Worm (Caenorhabditis elegans): ENCODE data around the gene R08D7.4.

Gene R08D7.4

DNA sequence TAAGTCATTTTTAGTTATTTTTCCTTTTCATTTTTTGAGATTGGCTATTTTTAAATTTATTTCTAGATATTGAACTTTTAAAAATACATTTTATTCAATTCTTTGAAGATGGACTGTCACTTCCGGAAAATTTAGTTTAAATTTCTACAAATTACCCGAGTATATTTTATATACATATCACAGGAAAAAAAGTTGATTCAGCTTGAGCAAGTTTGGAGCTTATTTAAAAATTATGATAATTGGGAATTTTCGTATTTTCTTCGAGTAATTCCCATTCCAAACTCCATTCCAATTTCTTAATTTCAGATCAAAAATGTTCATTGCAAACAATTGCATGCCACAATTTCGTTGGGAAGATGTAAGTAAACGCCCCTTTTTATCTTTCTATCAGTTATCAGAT, 42.0 kb upstream of the R08D7.4 start, which contains the start of gene arrd-15:
arrd-15 (plus strand) TSS at position 301 of the 400 bp plus-strand sequence.
- TF ChIP-seq aha-1 (tag) (peak; percentile 51), pqm-1 (tag; optimal IDR thresholded peaks at IDR 0.05) (no peak)

DNA sequence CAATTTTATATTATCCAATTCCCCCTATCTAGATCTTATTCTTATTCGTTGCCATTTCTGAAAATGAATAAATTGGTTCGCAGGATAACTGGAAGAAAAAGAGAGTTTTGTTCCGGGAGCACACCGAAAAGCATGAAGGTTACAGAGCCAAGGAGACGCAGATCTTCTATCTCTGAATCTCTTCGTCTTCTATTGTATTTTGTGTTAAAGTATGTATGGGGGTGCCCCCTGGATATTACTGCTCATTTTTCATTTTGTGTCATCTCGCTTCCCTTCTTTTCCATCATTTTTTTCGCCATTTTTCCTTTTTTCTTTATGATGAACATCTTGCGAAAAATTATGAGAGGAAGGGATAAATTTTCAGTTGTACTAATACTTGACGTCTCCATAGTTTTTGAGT, 38.0 kb upstream of the R08D7.4 start:
- TF ChIP-seq set-16 (GFP tag; IDR thresholded peaks at IDR 0.05) = no peak
- TF ChIP-seq ZK337.2 (GFP tag; IDR thresholded peaks at IDR 0.05) = no peak
- TF ChIP-seq unc-62 (GFP tag; optimal IDR thresholded peaks at IDR 0.05 in 1 of 2) = peak in 1 of 2 experiments; percentile 72
- no peak for TF ChIP-seq unc-62 (tag; optimal IDR thresholded peaks at IDR 0.05)

DNA sequence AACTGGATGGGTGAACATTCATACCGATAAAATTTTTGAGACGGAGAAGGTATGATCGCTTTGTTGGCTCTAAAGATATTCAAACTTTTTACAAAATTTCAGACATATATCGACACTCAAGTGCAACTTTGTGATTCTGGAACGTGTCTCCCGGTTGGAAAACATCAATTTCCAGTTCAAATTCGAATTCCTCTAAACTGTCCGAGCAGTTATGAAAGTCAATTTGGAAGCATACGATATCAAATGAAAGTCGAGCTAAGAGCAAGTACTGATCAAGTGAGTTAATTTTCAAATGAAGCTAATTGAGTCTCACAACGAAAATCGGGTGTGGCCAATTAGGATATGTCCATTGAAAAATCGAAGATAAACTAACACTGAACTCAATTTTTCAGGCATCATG, 37.3 kb upstream of the R08D7.4 start:
- TF ChIP-seq dmd-8 (GFP tag; IDR thresholded peaks at IDR 0.05) = no peak
- TF ChIP-seq Y48G9A.11 (GFP tag; IDR thresholded peaks at IDR 0.05) = no peak
- TF ChIP-seq gei-8 (GFP tag; optimal IDR thresholded peaks at IDR 0.05) = no peak
- TF ChIP-seq aha-1 (tag) = no peak
- no peak for TF ChIP-seq mxl-3 (GFP tag; optimal IDR thresholded peaks at IDR 0.05)
- TF ChIP-seq T20F7.1 (GFP tag; optimal IDR thresholded peaks at IDR 0.05) = no peak
- TF ChIP-seq nhr-28 (tag; optimal IDR thresholded peaks at IDR 0.05) = no peak
- TF ChIP-seq ZK337.2 (GFP tag; IDR thresholded peaks at IDR 0.05) = no peak
- no peak for TF ChIP-seq nhr-102 (tag; optimal IDR thresholded peaks at IDR 0.05)
- no peak for TF ChIP-seq daf-16 (GFP tag; optimal IDR thresholded peaks at IDR 0.05)
- TF ChIP-seq daf-16 (tag; optimal IDR thresholded peaks at IDR 0.05) = no peak
- TF ChIP-seq nhr-237 (tag; optimal IDR thresholded peaks at IDR 0.05) = no peak
- TF ChIP-seq spr-3 (GFP tag; optimal IDR thresholded peaks at IDR 0.05) = no peak
- no peak for TF ChIP-seq ZK546.5 (tag; optimal IDR thresholded peaks at IDR 0.05)
- no peak for TF ChIP-seq tra-1 (GFP tag; IDR thresholded peaks at IDR 0.05)
- no peak for TF ChIP-seq zip-2 (tag; optimal IDR thresholded peaks at IDR 0.05)
- TF ChIP-seq spr-1 (tag; optimal IDR thresholded peaks at IDR 0.05) = no peak
- no peak for TF ChIP-seq F37D6.2 (tag; optimal IDR thresholded peaks at IDR 0.05)
- TF ChIP-seq daf-8 (GFP tag; IDR thresholded peaks at IDR 0.05) = no peak
- no peak for TF ChIP-seq F49E8.2 (tag; optimal IDR thresholded peaks at IDR 0.05; ENCODE audit: borderline replicate concordance)
- no peak for TF ChIP-seq fkh-10 (GFP tag; optimal IDR thresholded peaks at IDR 0.05)

DNA sequence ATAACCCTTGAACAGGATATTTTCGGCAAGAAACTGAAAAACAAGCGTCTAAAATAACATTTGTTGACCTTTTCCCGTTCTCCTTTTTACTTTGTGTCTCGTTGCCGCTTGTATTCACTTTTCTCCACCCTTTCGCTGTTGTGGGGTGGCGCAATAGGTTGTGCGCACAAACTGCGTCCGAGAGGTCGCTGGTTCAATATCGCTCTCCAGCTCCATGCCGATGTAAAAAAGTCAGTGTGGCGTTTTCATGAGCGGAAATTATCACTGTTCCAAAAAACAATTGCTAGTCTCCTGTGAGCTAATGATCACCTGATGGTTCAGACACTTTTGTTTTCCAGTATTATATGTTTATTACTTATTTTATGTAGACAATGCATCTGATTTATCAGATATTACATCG, 34.1 kb upstream of the R08D7.4 start:
- TF ChIP-seq snpc-1.2 (GFP tag; IDR thresholded peaks at IDR 0.05) = no peak
- peak; percentile 61 for TF ChIP-seq lir-3 (tag; optimal IDR thresholded peaks at IDR 0.05)
- peak in 1 of 2 experiments; percentile 70 for TF ChIP-seq mdl-1 (tag; optimal IDR thresholded peaks at IDR 0.05)
- no peak for TF ChIP-seq ztf-11 (tag; optimal IDR thresholded peaks at IDR 0.05)
- TF ChIP-seq lim-7 (GFP tag; IDR thresholded peaks at IDR 0.05) = peak; percentile 94
- peak; percentile 25 to 67 for TF ChIP-seq hif-1 (tag; optimal IDR thresholded peaks at IDR 0.05)
- TF ChIP-seq mep-1 (tag; optimal IDR thresholded peaks at IDR 0.05) = peak; percentile 76
- TF ChIP-seq zfp-2 (tag; optimal IDR thresholded peaks at IDR 0.05) = no peak
- TF ChIP-seq fkh-10 (GFP tag; optimal IDR thresholded peaks at IDR 0.05) = no peak
- peak; percentile 82 for TF ChIP-seq pha-4 (GFP tag; IDR thresholded peaks at IDR 0.05)
- TF ChIP-seq pha-4 (tag; optimal IDR thresholded peaks at IDR 0.05) = no peak
- TF ChIP-seq gei-8 (GFP tag; optimal IDR thresholded peaks at IDR 0.05) = peak; percentile 62
- TF ChIP-seq nhr-10 (tag; optimal IDR thresholded peaks at IDR 0.05) = no peak
- TF ChIP-seq R02D3.7 (tag; optimal IDR thresholded peaks at IDR 0.05) = no peak
- TF ChIP-seq F10B5.3 (tag; optimal IDR thresholded peaks at IDR 0.05) = peak; percentile 7
- TF ChIP-seq unc-130 (GFP tag; optimal IDR thresholded peaks at IDR 0.05) = peak; percentile 56
- TF ChIP-seq ztf-7 (tag; optimal IDR thresholded peaks at IDR 0.05) = peak; percentile 46
- TF ChIP-seq attf-4 (tag; optimal IDR thresholded peaks at IDR 0.05) = no peak
- TF ChIP-seq T26A8.4 (GFP tag; IDR thresholded peaks at IDR 0.05) = no peak
- peak; percentile 44 for TF ChIP-seq sdz-12 (GFP tag; optimal IDR thresholded peaks at IDR 0.05)
- TF ChIP-seq daf-19 (GFP tag; conservative IDR thresholded peaks at IDR 0.05) = peak; percentile 78
- TF ChIP-seq ceh-32 (tag; optimal IDR thresholded peaks at IDR 0.05; ENCODE audit: poor library complexity) = peak; percentile 5
- peak; percentile 30 for TF ChIP-seq spr-3 (GFP tag; optimal IDR thresholded peaks at IDR 0.05)
- peak; percentile 65; the same call in 1 of the 2 replicates for TF ChIP-seq madf-9 (GFP tag; conservative IDR thresholded peaks at IDR 0.05)
- TF ChIP-seq jun-1 (tag; optimal IDR thresholded peaks at IDR 0.05) = peak; percentile 21
- no peak; the same call in 1 of the 2 replicates for TF ChIP-seq egl-43 (GFP tag; IDR thresholded peaks at IDR 0.05)
- no peak for TF ChIP-seq snpc-4 (tag; optimal IDR thresholded peaks at IDR 0.05)
